Fruit fly (Drosophila melanogaster) whole organism, embryonic: Measurements from ENCODE around the gene Dhc62B.
A peak's percentile ranks its signal among the peaks of the same experiment; 100 is the strongest.

ENCODE experiments used
- B-H1 ChIP-seq: fragments of 200-800 bp; sonication (Bioruptor generic); IDR thresholded peaks from 3 replicates; pipeline ENCODE4 v1.3.6; 2022; ENCODE audit warnings: missing biosample characterization, missing genetic modification characterization
- CG10979 ChIP-seq: fragments of 200-800 bp; sonication (Bioruptor generic); optimal IDR thresholded peaks from 2 replicates; lab custom pipeline; 2018; ENCODE audit warnings: missing biosample characterization, mild to moderate bottlenecking, missing genetic modification characterization, moderate library complexity
- CG11093 ChIP-seq: fragments of 200-800 bp; sonication (Bioruptor generic); IDR thresholded peaks from 3 replicates; pipeline ENCODE4 v1.3.6; 2022; ENCODE audit warnings: missing biosample characterization, missing genetic modification characterization
- CG11456 ChIP-seq: fragments of 200-800 bp; sonication (Bioruptor generic); IDR thresholded peaks from 3 replicates; pipeline ENCODE4 v1.3.6; 2022; ENCODE audit warnings: missing biosample characterization, missing genetic modification characterization
- CG12219 ChIP-seq: fragments of 200-800 bp; sonication (Bioruptor generic); optimal IDR thresholded peaks from 3 replicates; lab custom pipeline; 2018; ENCODE audit warnings: missing biosample characterization, mild to moderate bottlenecking, missing genetic modification characterization
- CG15073 ChIP-seq: fragments of 200-800 bp; sonication (Bioruptor generic); optimal IDR thresholded peaks from 2 replicates; lab custom pipeline; 2016; ENCODE audit warnings: missing biosample characterization, missing genetic modification characterization
- CG1529 ChIP-seq: fragments of 200-800 bp; sonication (Bioruptor generic); optimal IDR thresholded peaks from 3 replicates; lab custom pipeline; 2018; ENCODE audit warnings: missing biosample characterization, missing genetic modification characterization
- CG1603 ChIP-seq: fragments of 200-800 bp; sonication (Bioruptor generic); optimal IDR thresholded peaks from 2 replicates; lab custom pipeline; 2019; ENCODE audit warnings: missing biosample characterization, mild to moderate bottlenecking, missing genetic modification characterization, moderate library complexity
- CG17359 ChIP-seq: fragments of 200-800 bp; sonication (Bioruptor generic); optimal IDR thresholded peaks from 3 replicates; lab custom pipeline; 2018; ENCODE audit warnings: missing biosample characterization, mild to moderate bottlenecking, missing genetic modification characterization, moderate library complexity
- CG18011 ChIP-seq: fragments of 200-800 bp; sonication (Bioruptor generic); optimal IDR thresholded peaks from 2 replicates; lab custom pipeline; 2017; ENCODE audit warnings: missing biosample characterization, missing genetic modification characterization, mild to moderate bottlenecking, moderate library complexity, missing genotype
- CG18262 ChIP-seq: fragments of 200-800 bp; optimal IDR thresholded peaks from 3 replicates; lab custom pipeline; 2019; ENCODE audit warnings: missing biosample characterization, mild to moderate bottlenecking, missing genetic modification characterization, moderate library complexity
- CG18476 ChIP-seq: fragments of 200-800 bp; sonication (Bioruptor generic); optimal IDR thresholded peaks from 2 replicates; lab custom pipeline; 2016; ENCODE audit warnings: missing biosample characterization, mild to moderate bottlenecking, missing genetic modification characterization
- CG2875 ChIP-seq: fragments of 200-800 bp; sonication (Bioruptor generic); optimal IDR thresholded peaks from 2 replicates; lab custom pipeline; 2017; ENCODE audit warnings: missing biosample characterization, mild to moderate bottlenecking, missing genetic modification characterization, missing genetic modification reagents
- CG30431 ChIP-seq: fragments of 200-800 bp; sonication (Bioruptor generic); optimal IDR thresholded peaks from 2 replicates; lab custom pipeline; 2017; ENCODE audit warnings: missing biosample characterization, missing genetic modification characterization
- CG31365 ChIP-seq: fragments of 200-800 bp; sonication (Bioruptor generic); optimal IDR thresholded peaks from 2 replicates; lab custom pipeline; 2018; ENCODE audit warnings: missing biosample characterization, mild to moderate bottlenecking, missing genetic modification characterization
- CG3847 ChIP-seq: fragments of 200-800 bp; sonication (Bioruptor generic); IDR thresholded peaks from 2 replicates; pipeline ENCODE4 v1.3.6; 2022; ENCODE audit warnings: missing biosample characterization, missing genetic modification characterization
- CG3995 ChIP-seq: fragments of 200-800 bp; sonication (Bioruptor generic); optimal IDR thresholded peaks from 3 replicates; lab custom pipeline; 2016; ENCODE audit warnings: missing biosample characterization, missing genetic modification characterization
- CG4424 ChIP-seq: fragments of 200-800 bp; sonication (Bioruptor generic); optimal IDR thresholded peaks from 3 replicates; lab custom pipeline; 2016; ENCODE audit warnings: missing biosample characterization, missing genetic modification characterization
- CG8924 ChIP-seq: fragments of 200-800 bp; optimal IDR thresholded peaks from 3 replicates; lab custom pipeline; 2019; ENCODE audit warnings: missing biosample characterization, mild to moderate bottlenecking, missing genetic modification characterization, moderate library complexity
- CG9727 ChIP-seq: fragments of 200-800 bp; sonication (Bioruptor generic); optimal IDR thresholded peaks from 3 replicates; lab custom pipeline; 2017; ENCODE audit warnings: missing biosample characterization, mild to moderate bottlenecking, missing genetic modification characterization
- CG9876 ChIP-seq: fragments of 200-800 bp; sonication (Bioruptor generic); optimal IDR thresholded peaks from 2 replicates; lab custom pipeline; 2016; ENCODE audit warnings: missing biosample characterization, missing genetic modification characterization
- D ChIP-seq, 2 experiments: fragments of 200-800 bp in 1 of 2; fragments of >200 bp in 1 of 2; sonication (Bioruptor generic) in 1 of 2; optimal IDR thresholded peaks; 2 replicates in 1 of 2; 3 replicates in 1 of 2; lab custom pipeline; 2017; ENCODE audit warnings: mild to moderate bottlenecking in 1 of 2, missing biosample characterization in 1 of 2, missing genetic modification characterization in 1 of 2, missing genetic modification reagents in 1 of 2
- Fer2 ChIP-seq: fragments of 200-800 bp; sonication (Bioruptor generic); optimal IDR thresholded peaks from 2 replicates; lab custom pipeline; 2018; ENCODE audit warnings: missing biosample characterization, mild to moderate bottlenecking, missing genetic modification characterization, moderate library complexity
- HLH4C ChIP-seq: fragments of 200-800 bp; sonication (Bioruptor generic); IDR thresholded peaks from 3 replicates; pipeline ENCODE4 v1.3.6; 2022; ENCODE audit warnings: missing biosample characterization, missing genetic modification characterization; ENCODE audit not compliant: partially characterized antibody
- Jarid2 ChIP-seq: fragments of 200-800 bp; sonication (Bioruptor generic); optimal IDR thresholded peaks from 3 replicates; lab custom pipeline; 2017; ENCODE audit warnings: mild to moderate bottlenecking, missing biosample characterization, missing genetic modification reagents, missing genetic modification characterization
- Meics ChIP-seq: fragments of 200-800 bp; sonication (Bioruptor generic); optimal IDR thresholded peaks from 2 replicates; lab custom pipeline; 2017; ENCODE audit warnings: missing biosample characterization, mild to moderate bottlenecking, missing genetic modification characterization
- Mrtf ChIP-seq: fragments of 200-800 bp; sonication (Bioruptor generic); IDR thresholded peaks from 3 replicates; pipeline ENCODE4 v1.3.6; 2022; ENCODE audit warnings: missing biosample characterization, missing genetic modification characterization
- Myb ChIP-seq: fragments of 200-800 bp; sonication (Bioruptor generic); optimal IDR thresholded peaks from 2 replicates; lab custom pipeline; 2016; ENCODE audit warnings: missing biosample characterization, missing genetic modification characterization
- NK7.1 ChIP-seq: fragments of 200-800 bp; sonication (Bioruptor generic); optimal IDR thresholded peaks from 3 replicates; lab custom pipeline; 2016; ENCODE audit warnings: missing biosample characterization, missing genetic modification characterization
- Nf-YA ChIP-seq: fragments of 200-800 bp; sonication (Bioruptor generic); IDR thresholded peaks from 2 replicates; pipeline ENCODE4 v1.3.6; 2022; ENCODE audit warnings: missing biosample characterization, missing genetic modification characterization
- Pdp1 ChIP-seq, 2 experiments: fragments of 200-800 bp; sonication (Bioruptor generic); optimal IDR thresholded peaks; 3 replicates each; lab custom pipeline; 2016; ENCODE audit warnings: missing biosample characterization in 2 of 2, missing genetic modification characterization in 2 of 2, mild to moderate bottlenecking in 1 of 2, moderate library complexity in 1 of 2
- Taf1 ChIP-seq: fragments of 200-800 bp; sonication (Bioruptor generic); IDR thresholded peaks from 2 replicates; pipeline ENCODE4 v1.3.6; 2022; ENCODE audit warnings: missing biosample characterization, missing genetic modification characterization
- bowl ChIP-seq: fragments of 200-800 bp; sonication (Bioruptor generic); IDR thresholded peaks from 2 replicates; pipeline ENCODE4 v1.3.6; 2022; ENCODE audit warnings: missing biosample characterization, missing genetic modification characterization
- dimm ChIP-seq: fragments of 200-800 bp; sonication (Bioruptor generic); IDR thresholded peaks from 2 replicates; pipeline ENCODE4 v1.3.6; 2022; ENCODE audit warnings: missing biosample characterization, missing genetic modification characterization
- ems ChIP-seq: fragments of 200-800 bp; sonication (Bioruptor generic); optimal IDR thresholded peaks from 3 replicates; lab custom pipeline; 2016; ENCODE audit warnings: missing biosample characterization, missing genetic modification characterization
- gcm ChIP-seq: fragments of 200-800 bp; sonication (Bioruptor generic); optimal IDR thresholded peaks from 2 replicates; lab custom pipeline; 2019; ENCODE audit warnings: missing biosample characterization, mild to moderate bottlenecking, missing genetic modification characterization, moderate library complexity
- gsb ChIP-seq: fragments of 200-800 bp; sonication (Bioruptor generic); IDR thresholded peaks from 2 replicates; pipeline ENCODE4 v1.3.6; 2022; ENCODE audit warnings: missing biosample characterization, missing genetic modification characterization
- lab ChIP-seq: fragments of 200-800 bp; sonication (Bioruptor generic); optimal IDR thresholded peaks from 3 replicates; lab custom pipeline; 2017; ENCODE audit warnings: missing biosample characterization, missing genetic modification characterization, mild to moderate bottlenecking, moderate library complexity, missing genetic modification reagents
- psq ChIP-seq: fragments of 200-800 bp; sonication (Bioruptor generic); optimal IDR thresholded peaks from 2 replicates; lab custom pipeline; 2017; ENCODE audit warnings: missing biosample characterization, missing genetic modification characterization
- pum ChIP-seq: fragments of 200-800 bp; sonication (Bioruptor generic); optimal IDR thresholded peaks from 2 replicates; lab custom pipeline; 2016; ENCODE audit warnings: missing biosample characterization, missing genetic modification characterization
- repo ChIP-seq: fragments of 200-800 bp; sonication (Bioruptor generic); optimal IDR thresholded peaks from 2 replicates; lab custom pipeline; 2016; ENCODE audit warnings: missing biosample characterization, missing genetic modification characterization
- salm ChIP-seq: fragments of 200-800 bp; sonication (Bioruptor generic); optimal IDR thresholded peaks from 2 replicates; lab custom pipeline; 2018; ENCODE audit warnings: missing biosample characterization, mild to moderate bottlenecking, missing genetic modification characterization
- seq ChIP-seq: fragments of 200-800 bp; sonication (Bioruptor generic); IDR thresholded peaks from 2 replicates; pipeline ENCODE4 v1.3.6; 2022; ENCODE audit warnings: missing biosample characterization, missing genetic modification characterization
- tin ChIP-seq: fragments of 200-800 bp; sonication (Bioruptor generic); optimal IDR thresholded peaks from 3 replicates; lab custom pipeline; 2016; ENCODE audit warnings: missing biosample characterization, missing genetic modification characterization
- tup ChIP-seq: fragments of 200-800 bp; sonication (Bioruptor generic); optimal IDR thresholded peaks from 2 replicates; lab custom pipeline; 2016; ENCODE audit warnings: missing biosample characterization, mild to moderate bottlenecking, missing genetic modification characterization, moderate library complexity
- vfl ChIP-seq: fragments of 200-800 bp; sonication (Bioruptor generic); optimal IDR thresholded peaks from 2 replicates; lab custom pipeline; 2016; ENCODE audit warnings: missing biosample characterization, missing genetic modification characterization
- wor ChIP-seq: fragments of 200-800 bp; sonication (Bioruptor generic); IDR thresholded peaks from 2 replicates; pipeline ENCODE4 v1.3.6; 2022; ENCODE audit warnings: missing biosample characterization, missing genetic modification characterization
- zf30C ChIP-seq: fragments of 200-800 bp; sonication (Bioruptor generic); optimal IDR thresholded peaks from 3 replicates; lab custom pipeline; 2018; ENCODE audit warnings: missing biosample characterization, mild to moderate bottlenecking, missing genetic modification characterization

Dhc62B gene

DNA sequence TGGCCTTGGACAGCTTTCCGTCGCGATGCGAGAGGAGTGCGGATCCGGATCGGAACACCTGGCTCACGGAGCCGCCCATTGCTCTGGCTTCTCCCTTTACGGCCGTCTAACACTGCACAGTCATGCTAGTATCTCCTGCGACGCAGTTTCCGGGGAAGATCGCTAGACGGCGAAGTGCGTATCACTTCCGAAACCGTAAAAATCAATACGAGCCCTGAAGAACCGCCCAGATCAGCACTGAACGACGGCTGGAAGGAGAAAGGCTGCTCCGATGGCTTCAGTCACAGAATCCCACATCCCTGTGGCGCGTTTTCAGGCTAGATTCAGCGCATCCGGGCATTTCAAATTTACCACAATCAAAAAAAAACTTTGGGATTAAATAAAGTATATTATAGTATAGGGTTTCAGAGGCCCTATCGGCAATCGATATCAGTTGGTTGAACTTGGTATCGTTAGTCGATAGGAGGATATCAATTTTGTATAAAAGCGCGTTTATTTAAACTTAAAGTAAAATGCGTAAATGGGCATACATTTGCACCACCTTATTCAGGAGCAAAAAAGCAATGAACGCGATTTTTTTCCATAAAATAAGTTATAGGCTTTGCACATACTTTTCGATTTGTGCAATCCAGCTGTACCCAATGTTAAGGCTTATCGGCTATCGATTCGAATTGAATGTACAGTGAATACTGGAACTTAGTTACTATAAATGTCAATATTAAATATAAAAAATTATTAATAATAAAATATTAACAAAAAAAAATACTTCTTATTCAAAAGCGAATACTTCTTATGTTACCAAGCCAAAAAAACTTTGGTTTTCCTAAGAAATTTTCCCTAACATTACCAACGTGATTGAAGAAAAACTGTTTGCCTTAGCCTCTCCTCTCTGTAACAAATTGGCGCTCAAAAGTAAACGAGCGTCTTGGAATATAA lies 3.4 kb upstream of the Dhc62B start, which contains the start of the genes CG13933 and PolD2 (continued):
- TF ChIP-seq tup (GFP tag; lab: Kevin White, UChicago) (peak; percentile 90), CG30431 (peak; percentile 95), Fer2 (peak; percentile 44), CG18262 (tag; lab: Kevin White, UChicago) (peak; percentile 95), salm (peak; percentile 96), vfl (GFP tag; lab: Kevin White, UChicago) (peak; percentile 67), CG1603 (tag; lab: Kevin White, UChicago) (no peak), gcm (GFP tag; lab: Kevin White, UChicago) (peak; percentile 97), CG12219 (peak; percentile 93), CG8924 (tag; lab: Kevin White, UChicago) (peak; percentile 99), Taf1 (GFP tag; lab: Robert Waterston, UW) (peak; percentile 94), CG10979 (peak; percentile 86), CG4424 (GFP tag; lab: Kevin White, UChicago) (no peak), ems (peak; percentile 80), NK7.1 (GFP tag; lab: Kevin White, UChicago) (no peak), CG18011 (peak; percentile 88), dimm (GFP tag; lab: Robert Waterston, UW) (peak; percentile 95), CG9727 (peak; percentile 98), Meics (peak; percentile 88), seq (GFP tag; lab: Robert Waterston, UW) (peak; percentile 98), CG11093 (peak; percentile 98), CG3995 (no peak), D (optimal IDR thresholded peaks at IDR 0.05; lab: Kevin White, UChicago) (no peak), D (GFP tag; optimal IDR thresholded peaks at IDR 0.05; lab: Kevin White, UChicago) (no peak), CG1529 (GFP tag; lab: Kevin White, UChicago) (peak; percentile 92), CG2875 (GFP tag; lab: Kevin White, UChicago) (peak; percentile 90), wor (GFP tag; lab: Robert Waterston, UW) (peak; percentile 98), lab (GFP tag; lab: Kevin White, UChicago) (peak; percentile 92), repo (no peak), Mrtf (GFP tag; lab: Robert Waterston, UW) (peak; percentile 84), HLH4C (GFP tag; lab: Robert Waterston, UW) (peak; percentile 95), zf30C (no peak), Nf-YA (GFP tag; lab: Robert Waterston, UW) (peak; percentile 92), tin (GFP tag; lab: Kevin White, UChicago) (peak; percentile 84), CG9876 (GFP tag; lab: Kevin White, UChicago) (peak; percentile 52), gsb (GFP tag; lab: Robert Waterston, UW) (peak; percentile 96), CG11456 (GFP tag; lab: Robert Waterston, UW) (peak; percentile 85), CG31365 (tag; lab: Kevin White, UChicago) (no peak), pum (peak; percentile 65), B-H1 (GFP tag; lab: Robert Waterston, UW) (peak; percentile 97), psq (GFP tag; lab: Kevin White, UChicago) (peak; percentile 92), Myb (peak; percentile 42), CG17359 (peak; percentile 91), CG15073 (GFP tag; lab: Kevin White, UChicago) (peak; percentile 82), Jarid2 (GFP tag; lab: Kevin White, UChicago) (no peak), CG3847 (GFP tag; lab: Robert Waterston, UW) (peak; percentile 98), Pdp1 (GFP tag; optimal IDR thresholded peaks at IDR 0.05; lab: Kevin White, UChicago) (peak; percentile 78 to 83), CG18476 (GFP tag; lab: Kevin White, UChicago) (peak; percentile 77), bowl (GFP tag; lab: Robert Waterston, UW) (peak; percentile 99)
